Worm (Caenorhabditis elegans) whole organism, midembryonic: ENCODE results near the gene ZK856.6.

ENCODE experiments used
- T22C8.4 ChIP-seq: fragments of 200-800 bp; sonication (Bioruptor generic); IDR thresholded peaks from 2 replicates; pipeline ENCODE4 v1.3.6; 2022; ENCODE audit warnings: missing genetic modification characterization, missing compliant biosample characterization
- cog-1 ChIP-seq: sonication (generic microtip); optimal IDR thresholded peaks from 2 replicates; lab custom pipeline; 2016; ENCODE audit warnings: missing genetic modification characterization, missing compliant biosample characterization
- flt-1 ChIP-seq: fragments of 200-800 bp; sonication (Bioruptor generic); IDR thresholded peaks from 2 replicates; pipeline ENCODE4 v1.3.6; 2022; ENCODE audit warnings: missing genetic modification characterization, missing compliant biosample characterization
- tab-1 ChIP-seq: fragments of 200-800 bp; sonication (Bioruptor generic); IDR thresholded peaks from 2 replicates; pipeline ENCODE4 v1.3.6; 2022; ENCODE audit warnings: missing genetic modification characterization, missing compliant biosample characterization
- ztf-29 ChIP-seq: fragments of 200-800 bp; sonication (Bioruptor generic); IDR thresholded peaks from 2 replicates; pipeline ENCODE4 v1.3.6; 2022; ENCODE audit warnings: missing genetic modification reagents, missing genetic modification characterization, missing compliant biosample characterization

DNA sequence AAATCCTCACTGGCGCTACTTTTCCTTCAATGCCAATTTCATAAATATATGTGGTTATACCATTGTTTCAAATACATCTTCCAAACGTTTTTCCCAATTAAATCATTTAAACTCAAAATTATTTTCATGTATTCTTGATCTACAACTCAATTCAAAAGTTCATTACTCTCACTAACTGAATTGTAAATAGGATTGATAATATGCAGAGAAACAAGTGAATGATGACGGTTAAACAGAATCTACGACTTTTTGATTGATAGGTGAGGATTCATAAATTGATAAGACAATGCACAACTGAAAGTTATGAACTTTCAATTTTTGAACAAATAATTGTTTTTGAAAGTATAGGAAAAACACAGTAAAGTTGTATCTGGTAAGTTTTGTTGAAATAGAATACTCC, 7.2 kb upstream of the ZK856.6 start:
- TF ChIP-seq ztf-29 (no peak), T22C8.4 (no peak), cog-1 (no peak), flt-1 (GFP tag; lab: Robert Waterston, UW) (no peak), tab-1 (GFP tag; lab: Robert Waterston, UW) (no peak)
